Fruit fly (Drosophila melanogaster) S2 (cell line): ENCODE data around the gene CG1835.
A peak's percentile ranks its signal among the peaks of the same experiment; 100 is the strongest.

ENCODE experiments used
- CG8478 ChIP-seq: fragments of >200 bp; optimal IDR thresholded peaks from 2 replicates; lab custom pipeline; 2018
- CTCF ChIP-seq, 2 experiments: fragments of >200 bp; optimal IDR thresholded peaks; 2 replicates each; lab custom pipeline; 2018

CG1835 gene

DNA sequence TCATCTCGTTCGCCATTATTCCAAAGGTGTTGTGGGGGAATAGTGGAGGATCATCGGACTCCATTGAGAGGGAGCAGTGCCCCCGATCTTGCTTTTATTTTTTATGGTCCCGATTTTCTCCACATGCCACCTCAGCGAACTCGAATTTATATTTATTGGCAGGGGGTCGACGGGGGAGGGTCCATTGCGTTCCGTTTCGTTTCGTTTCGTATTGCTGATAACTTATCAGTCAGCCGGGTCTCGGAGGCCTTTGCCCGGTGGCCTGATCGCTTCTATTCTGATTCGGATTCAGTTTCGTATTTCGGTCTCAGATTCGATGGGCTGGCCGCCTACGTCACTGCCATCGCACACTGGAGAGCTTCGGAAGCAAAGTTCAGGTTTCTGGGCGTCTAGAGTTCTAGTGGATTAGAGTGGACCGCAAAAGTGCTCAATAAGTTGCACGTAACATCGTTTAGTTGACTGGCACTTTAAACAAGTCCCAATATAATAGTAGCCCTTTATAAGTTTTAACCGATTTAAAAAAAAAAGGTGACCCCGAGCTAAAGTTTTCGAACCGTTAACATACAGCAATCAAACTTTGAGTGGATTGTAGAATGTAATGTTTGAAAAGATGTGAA lies at the start of gene CG1835:
TSS of gene CG1835 (plus strand) at position 306 of the 617 bp plus-strand sequence.
- TF ChIP-seq CG8478 (lab: Kevin White, UChicago), result no peak
- TF ChIP-seq CTCF (optimal IDR thresholded peaks at IDR 0.05; lab: Kevin White, UChicago), result no peak

DNA sequence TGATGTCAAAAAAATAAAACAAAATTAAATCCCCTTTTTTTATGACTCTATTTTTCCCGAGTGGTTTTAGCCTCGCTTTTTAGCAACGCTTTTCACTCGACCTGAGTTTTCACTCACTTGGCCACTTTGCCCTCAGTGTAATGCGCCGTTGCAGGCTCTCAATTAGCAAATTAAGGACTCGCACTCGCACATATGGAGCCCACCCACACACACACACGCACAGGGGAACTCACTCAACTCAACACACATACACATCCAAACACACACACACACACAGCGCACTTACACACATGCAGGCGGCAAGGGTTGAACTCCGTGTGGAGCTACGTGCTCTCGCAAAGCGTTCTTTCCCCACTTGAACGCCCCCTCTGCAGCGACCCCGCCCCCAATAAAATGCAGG lies 48.7 kb upstream of the CG1835 start:
- TF ChIP-seq CTCF (optimal IDR thresholded peaks at IDR 0.05; lab: Kevin White, UChicago) (no peak), CG8478 (lab: Kevin White, UChicago) (no peak)

DNA sequence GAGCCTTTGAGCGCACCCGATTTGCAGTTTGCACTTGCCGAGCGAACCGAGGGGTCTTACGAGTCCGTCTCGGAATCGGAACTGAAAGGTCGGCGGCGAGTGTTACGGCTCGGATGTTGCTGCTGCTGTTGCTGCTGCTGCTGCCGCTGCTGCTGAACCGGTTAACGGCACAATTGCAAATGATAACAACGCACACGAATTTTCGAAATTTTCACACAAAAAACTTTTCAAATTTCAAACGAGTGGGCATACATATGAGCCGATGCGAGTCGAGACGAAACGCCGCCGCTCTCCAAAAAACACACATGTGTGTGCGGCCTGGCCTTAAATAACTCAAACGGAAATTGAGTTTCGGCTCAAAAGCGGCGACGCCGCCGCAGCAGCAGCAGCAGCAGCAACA lies 38.0 kb upstream of the CG1835 start, which contains the start of gene RunxA:
TSS of gene RunxA (minus strand) at position 101 of the 400 bp plus-strand sequence.
- TF ChIP-seq CTCF (optimal IDR thresholded peaks at IDR 0.05; lab: Kevin White, UChicago) (no peak), CG8478 (lab: Kevin White, UChicago) (no peak)

DNA sequence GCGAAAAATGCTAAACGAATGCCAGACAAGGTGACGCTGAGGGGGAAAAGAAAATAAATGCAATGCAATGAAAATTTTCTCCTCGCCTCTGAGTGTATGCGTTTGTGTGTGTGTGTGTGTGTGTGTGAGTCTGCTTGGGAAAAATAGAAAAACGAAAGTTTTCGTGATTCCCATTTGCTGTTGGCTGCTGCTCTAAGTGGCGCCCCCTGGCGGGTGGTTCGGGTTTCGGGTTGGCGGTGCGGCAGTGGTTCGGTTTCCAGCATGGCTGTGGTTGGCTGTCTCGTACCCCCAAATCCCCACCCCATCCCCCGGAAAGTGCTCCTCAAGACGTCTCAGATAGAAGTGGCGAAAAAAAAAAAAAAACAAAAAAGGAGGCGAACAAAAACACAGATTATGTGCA lies 32.4 kb upstream of the CG1835 start:
- TF ChIP-seq CG8478 (lab: Kevin White, UChicago) (no peak), CTCF (optimal IDR thresholded peaks at IDR 0.05; lab: Kevin White, UChicago) (peak; percentile 65 to 70)

DNA sequence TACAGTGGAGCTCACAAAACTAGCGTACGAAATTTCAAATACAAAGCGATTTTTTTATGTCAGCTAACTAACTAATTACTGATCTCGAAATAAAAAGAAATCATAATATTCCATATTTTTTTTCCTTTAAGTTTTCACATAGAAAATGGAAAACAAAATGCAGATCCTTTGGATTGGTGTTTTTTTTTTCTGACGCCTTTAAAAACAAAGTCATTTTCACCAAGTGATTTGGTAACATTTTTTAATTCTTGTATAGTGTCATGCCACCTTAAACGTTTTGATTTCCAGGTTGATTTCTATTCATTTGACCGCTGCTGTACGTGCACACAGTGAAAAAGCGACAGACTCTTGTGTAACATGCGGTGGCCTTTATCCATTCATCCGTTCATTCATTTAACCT lies 30.6 kb upstream of the CG1835 start:
- no peak for TF ChIP-seq CG8478 (lab: Kevin White, UChicago)
- no peak for TF ChIP-seq CTCF (optimal IDR thresholded peaks at IDR 0.05; lab: Kevin White, UChicago)

DNA sequence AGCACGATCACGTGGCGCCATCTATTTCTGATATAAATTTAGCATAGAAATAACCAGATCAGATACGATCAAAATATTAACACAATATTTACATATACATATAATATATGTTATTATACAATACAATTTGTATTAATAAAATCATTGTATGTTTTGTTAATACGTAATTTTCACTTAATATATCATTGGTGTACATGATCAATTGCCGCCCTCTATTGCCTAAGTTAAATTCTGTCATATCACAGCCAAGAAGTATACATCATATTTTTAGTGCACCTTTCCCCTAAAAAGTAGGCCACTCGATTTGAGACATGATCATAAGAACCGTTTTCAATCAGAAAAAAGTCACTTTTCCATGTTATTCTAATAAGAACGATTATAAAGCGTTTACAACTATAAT lies 29.6 kb upstream of the CG1835 start:
- TF ChIP-seq CTCF (optimal IDR thresholded peaks at IDR 0.05; lab: Kevin White, UChicago) (peak; percentile 69 to 85), CG8478 (lab: Kevin White, UChicago) (no peak)

DNA sequence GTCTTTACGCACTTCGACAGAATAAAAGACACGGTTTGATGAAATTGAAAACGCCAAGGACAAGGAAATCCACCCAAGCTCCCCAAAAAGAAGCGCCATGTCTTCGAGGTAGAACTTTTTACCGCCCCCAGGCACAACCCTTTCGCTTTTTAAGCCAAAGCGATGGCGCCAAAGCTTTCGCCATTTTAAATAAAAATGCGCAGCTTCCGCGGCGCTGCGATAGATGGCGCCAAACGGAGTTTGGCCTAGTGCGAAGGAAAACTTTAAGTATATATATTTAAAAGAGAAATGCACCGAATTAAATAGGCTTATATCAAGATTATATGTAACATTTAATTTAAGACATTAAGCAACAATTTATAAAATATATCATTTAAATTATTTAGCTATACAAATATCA lies 25.0 kb upstream of the CG1835 start:
- TF ChIP-seq CG8478 (lab: Kevin White, UChicago), result no peak
- TF ChIP-seq CTCF (optimal IDR thresholded peaks at IDR 0.05; lab: Kevin White, UChicago), result peak; percentile 40 to 72

DNA sequence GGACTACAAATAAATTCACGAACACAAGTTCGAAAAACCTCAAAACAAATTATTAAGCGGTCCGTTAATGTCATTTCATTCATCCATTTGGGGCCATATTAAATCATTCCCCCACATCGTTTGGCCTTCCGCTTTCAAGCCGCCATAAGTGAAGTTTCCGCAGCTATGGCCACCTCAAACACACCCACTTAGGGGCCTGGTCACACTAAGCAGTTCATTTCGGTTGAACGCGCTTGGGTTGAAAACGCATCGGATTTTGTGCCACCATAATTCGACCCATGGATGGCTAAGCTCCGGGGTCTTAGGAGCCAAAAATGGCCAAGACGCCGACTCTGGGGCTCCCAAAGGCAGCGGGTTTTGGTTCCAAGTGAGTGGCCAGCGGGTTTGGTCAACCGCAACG lies 23.7 kb upstream of the CG1835 start:
- TF ChIP-seq CG8478 (lab: Kevin White, UChicago) (no peak), CTCF (optimal IDR thresholded peaks at IDR 0.05; lab: Kevin White, UChicago) (no peak)

DNA sequence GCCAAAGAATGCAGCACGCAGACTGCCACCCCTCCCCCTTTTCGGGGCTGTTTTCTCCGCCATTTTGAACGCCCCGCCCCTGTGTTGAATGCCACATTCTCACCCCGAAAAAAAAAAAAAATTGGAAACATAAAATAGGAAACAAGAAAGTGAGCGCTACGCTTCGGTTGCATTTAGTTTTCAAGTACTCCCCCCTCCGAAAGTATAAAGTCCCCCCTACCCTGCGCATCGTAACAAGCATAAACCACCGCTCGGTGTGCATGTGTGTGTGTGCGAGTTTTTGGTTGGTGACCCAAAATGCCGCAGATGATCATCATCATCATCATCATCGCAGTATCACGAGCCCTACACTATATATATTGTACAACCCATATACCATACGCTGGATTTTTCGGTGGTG lies 18.3 kb upstream of the CG1835 start:
- TF ChIP-seq CG8478 (lab: Kevin White, UChicago) (no peak), CTCF (optimal IDR thresholded peaks at IDR 0.05; lab: Kevin White, UChicago) (no peak)

DNA sequence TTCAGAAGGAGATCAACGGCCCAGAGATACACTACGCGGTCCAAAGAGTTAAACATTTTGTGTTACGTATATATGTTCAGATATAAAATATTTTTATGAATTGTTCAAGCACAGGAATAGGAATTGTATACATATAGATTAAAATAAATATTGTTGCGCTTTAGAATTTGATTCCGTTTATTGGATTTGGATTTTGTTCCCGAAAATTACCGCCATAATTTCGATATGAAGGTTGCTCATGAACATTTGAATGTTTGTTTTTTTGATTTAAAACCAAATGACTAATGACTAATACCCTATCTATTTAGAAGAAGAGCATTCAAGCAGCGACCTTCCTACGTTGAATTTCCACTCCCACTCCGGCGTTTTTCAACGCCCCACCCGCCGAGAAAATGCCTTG lies 17.8 kb upstream of the CG1835 start:
- TF ChIP-seq CTCF (optimal IDR thresholded peaks at IDR 0.05; lab: Kevin White, UChicago) (no peak), CG8478 (lab: Kevin White, UChicago) (no peak)

DNA sequence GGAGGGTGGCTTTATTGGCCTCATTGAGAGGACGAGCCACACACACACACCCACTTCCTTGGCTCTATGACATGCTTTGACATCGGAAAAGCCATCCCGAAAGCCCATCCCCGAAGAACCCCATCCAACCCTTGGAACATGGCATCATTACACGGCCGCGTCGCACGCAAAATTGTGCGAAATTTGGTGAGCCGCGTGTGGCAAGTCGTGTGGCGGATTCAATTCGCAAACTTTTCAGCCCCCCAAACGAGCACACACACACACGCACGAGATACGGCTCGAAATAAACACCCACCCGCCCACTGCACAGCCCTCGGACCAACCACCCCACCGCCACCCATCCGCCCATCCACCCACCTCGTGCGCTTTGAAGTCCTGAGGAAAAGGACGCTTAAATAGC lies 15.5 kb upstream of the CG1835 start:
- TF ChIP-seq CG8478 (lab: Kevin White, UChicago) (no peak), CTCF (optimal IDR thresholded peaks at IDR 0.05; lab: Kevin White, UChicago) (no peak)

DNA sequence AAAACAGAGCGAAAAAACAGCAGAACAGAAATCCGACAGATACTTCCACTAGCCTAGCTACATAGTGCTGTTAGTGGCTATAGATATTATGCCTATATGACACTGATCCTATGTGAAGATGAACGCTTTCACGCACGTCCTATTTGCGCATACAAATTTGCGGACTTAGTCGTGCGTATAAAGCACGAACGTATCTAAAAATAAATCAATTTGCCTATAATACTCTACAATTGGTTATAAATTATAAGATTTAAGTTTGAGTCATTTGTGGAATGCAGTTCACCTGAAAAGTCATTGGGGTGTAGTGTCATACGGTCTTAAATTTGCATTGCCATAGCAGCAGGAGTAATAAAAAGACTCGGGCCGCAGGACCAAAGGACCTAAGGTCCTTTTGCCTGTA lies 9.4 kb upstream of the CG1835 start:
- TF ChIP-seq CG8478 (lab: Kevin White, UChicago), result no peak
- no peak for TF ChIP-seq CTCF (optimal IDR thresholded peaks at IDR 0.05; lab: Kevin White, UChicago)

DNA sequence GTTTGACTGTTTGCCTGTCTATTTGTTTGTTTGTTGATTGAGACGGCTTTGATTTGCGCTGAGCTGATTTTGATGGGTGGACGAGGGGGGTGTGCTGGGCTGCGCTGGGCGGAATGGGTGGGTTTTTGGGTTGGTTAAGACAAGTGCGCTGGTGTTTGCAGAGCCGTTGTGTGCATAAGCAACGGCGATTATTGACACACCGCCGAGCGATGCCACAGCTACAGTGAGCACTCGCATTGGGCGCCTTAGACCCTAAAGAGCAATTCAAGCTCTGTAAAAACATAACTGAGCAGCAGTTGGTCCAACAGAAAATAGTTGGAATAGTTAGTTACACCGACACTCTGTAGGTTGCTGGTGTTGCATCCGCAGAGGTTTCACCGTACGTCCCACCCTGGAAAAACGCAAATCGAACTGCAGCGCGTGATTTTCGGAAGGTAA lies 6.7 kb upstream of the CG1835 start:
- TF ChIP-seq CTCF (optimal IDR thresholded peaks at IDR 0.05; lab: Kevin White, UChicago), result no peak
- TF ChIP-seq CG8478 (lab: Kevin White, UChicago), result no peak

DNA sequence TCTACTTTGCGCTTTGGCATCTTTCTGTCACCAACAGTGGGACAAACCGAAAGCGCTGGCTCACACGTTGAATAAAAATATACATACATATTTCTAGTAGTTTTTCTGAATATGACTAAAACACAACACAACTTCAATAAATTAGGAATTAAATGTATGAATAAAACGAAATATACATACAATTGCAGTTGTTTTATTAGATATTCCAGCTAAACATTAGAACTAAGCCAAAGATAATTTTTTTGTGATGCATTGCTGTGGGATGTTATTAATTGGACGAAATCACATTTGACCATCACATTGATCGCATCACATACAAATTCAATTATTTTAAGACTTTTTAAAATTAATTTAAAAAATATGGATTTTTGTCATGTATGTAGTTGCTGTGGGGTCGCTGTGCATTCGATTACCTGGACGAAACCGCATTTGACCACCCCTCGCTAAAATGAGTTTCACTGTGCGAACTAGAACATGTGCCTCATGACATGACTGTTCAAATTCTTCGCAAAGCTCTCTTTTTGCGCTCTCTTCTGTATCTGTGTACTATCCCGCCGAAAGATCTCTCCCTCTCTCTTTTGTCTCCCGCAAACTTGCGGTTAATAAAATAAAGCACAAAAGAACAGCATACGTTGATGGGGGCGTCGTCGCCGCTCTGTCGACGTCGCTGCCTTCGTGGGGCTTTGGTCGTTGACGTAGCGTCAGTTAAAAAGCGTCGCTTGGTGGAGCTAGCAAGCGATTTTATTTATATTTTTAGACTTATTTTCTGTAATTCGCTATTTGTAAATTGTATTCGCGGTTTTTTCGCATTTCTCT lies 5.0 kb upstream of the CG1835 start, which contains the start of gene Cyp6v1:
TSS of gene Cyp6v1 (plus strand) at position 588 of the 816 bp plus-strand sequence.
- no peak for TF ChIP-seq CTCF (optimal IDR thresholded peaks at IDR 0.05; lab: Kevin White, UChicago)
- no peak for TF ChIP-seq CG8478 (lab: Kevin White, UChicago)

DNA sequence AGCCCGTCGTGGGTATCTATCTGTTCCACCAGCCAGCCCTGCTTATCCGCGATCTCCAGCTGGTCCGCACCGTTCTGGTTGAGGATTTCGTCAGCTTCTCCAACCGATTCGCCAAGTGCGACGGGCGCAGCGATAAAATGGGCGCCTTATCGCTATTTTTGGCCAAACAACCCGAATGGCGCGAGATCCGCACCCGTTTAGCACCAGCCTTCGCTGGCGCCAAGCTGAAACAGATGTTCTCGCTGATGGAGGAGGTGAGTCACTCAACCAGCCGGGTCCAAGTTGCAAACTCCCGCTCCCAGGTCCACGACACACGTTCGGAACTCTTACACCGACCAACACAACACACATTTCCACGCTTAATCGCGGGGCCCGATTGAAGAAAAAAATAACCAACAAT lies 3.1 kb upstream of the CG1835 start:
- TF ChIP-seq CTCF (optimal IDR thresholded peaks at IDR 0.05; lab: Kevin White, UChicago), result no peak
- no peak for TF ChIP-seq CG8478 (lab: Kevin White, UChicago)
